Fruit fly (Drosophila melanogaster): ENCODE results near the gene CG3734.

CG3734 gene

DNA sequence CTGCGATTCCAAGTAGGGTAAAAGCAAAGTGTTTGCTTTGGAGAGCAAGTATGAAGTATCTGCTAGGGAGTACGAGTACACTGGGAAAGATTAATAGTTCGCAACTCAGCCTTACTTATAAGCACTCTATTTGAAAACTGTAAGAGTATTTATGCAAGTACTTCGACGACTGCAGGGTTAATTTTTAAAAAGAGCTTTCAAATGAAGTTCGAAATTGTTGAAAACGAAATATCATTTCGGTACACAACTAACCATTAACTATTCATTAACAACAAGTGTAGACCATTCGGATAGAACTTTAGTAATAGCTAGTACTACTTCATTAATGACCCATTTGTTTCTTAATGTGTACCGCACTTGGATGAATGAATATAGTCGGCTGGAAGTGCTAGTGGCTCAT is 4.4 kb upstream of the CG3734 start:
- TF ChIP-seq Ets97D (GFP tag; optimal IDR thresholded peaks at IDR 0.05) = no peak
- peak; percentile 28 for TF ChIP-seq dmrt11E (tag; optimal IDR thresholded peaks at IDR 0.05)
- peak; percentile 6 for TF ChIP-seq Oli (tag; optimal IDR thresholded peaks at IDR 0.05)
- TF ChIP-seq zf30C (GFP tag; optimal IDR thresholded peaks at IDR 0.05) = peak; percentile 15
- peak; percentile 33 for TF ChIP-seq gem (tag; optimal IDR thresholded peaks at IDR 0.05)
- peak; percentile 21 for TF ChIP-seq CG11504 (tag; optimal IDR thresholded peaks at IDR 0.05)
- TF ChIP-seq ranshi (GFP tag; IDR thresholded peaks at IDR 0.05) = no peak
- no peak for TF ChIP-seq NK7.1 (GFP tag; optimal IDR thresholded peaks at IDR 0.05)
- TF ChIP-seq bigmax (GFP tag; optimal IDR thresholded peaks at IDR 0.05) = no peak
- TF ChIP-seq CG11093 (GFP tag; IDR thresholded peaks at IDR 0.05) = no peak
- TF ChIP-seq grau (tag; optimal IDR thresholded peaks at IDR 0.05) = no peak
- TF ChIP-seq CG17361 (GFP tag; IDR thresholded peaks at IDR 0.05) = peak; percentile 40; the same call in 1 of the 3 replicates
- no peak for TF ChIP-seq vfl (GFP tag; optimal IDR thresholded peaks at IDR 0.05)
- peak; percentile 36 for TF ChIP-seq CG18262 (tag; optimal IDR thresholded peaks at IDR 0.05)
- no peak for TF ChIP-seq Xrp1 (GFP tag; IDR thresholded peaks at IDR 0.05)
- TF ChIP-seq eve (GFP tag; optimal IDR thresholded peaks at IDR 0.05) = peak in 1 of 2 experiments; percentile 24
- TF ChIP-seq gsb-n (tag; optimal IDR thresholded peaks at IDR 0.05) = no peak

DNA sequence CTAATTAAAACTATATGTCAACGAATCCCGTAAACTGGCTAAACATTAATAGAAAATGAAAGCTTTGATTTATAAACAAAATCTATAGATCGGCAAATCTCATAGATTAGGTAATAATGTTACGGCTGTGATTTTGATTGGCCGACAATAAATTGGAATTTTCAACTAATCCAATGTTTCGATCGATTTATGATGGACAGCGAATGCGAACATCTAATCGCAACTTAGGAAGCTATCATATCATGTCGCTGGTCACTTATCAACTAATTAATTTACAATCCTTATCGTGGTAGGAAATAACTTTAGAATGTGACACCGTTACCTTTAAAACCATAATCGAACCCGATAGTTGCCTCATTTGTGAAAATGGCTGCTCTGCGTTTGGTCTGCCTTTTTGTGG is 2.3 kb downstream of the CG3734 start, which contains the start of gene CG18493:
TSS of gene CG18493 (plus strand) at position 352 of the 400 bp plus-strand sequence.
- TF ChIP-seq exex (tag; optimal IDR thresholded peaks at IDR 0.05) = peak; percentile 96
- TF ChIP-seq Taf1 (GFP tag; IDR thresholded peaks at IDR 0.05) = no peak
- no peak for TF ChIP-seq hbn (GFP tag; IDR thresholded peaks at IDR 0.05; ENCODE audit: partially characterized antibody)
- TF ChIP-seq pita (GFP tag; optimal IDR thresholded peaks at IDR 0.05) = no peak
- TF ChIP-seq grn (GFP tag; optimal IDR thresholded peaks at IDR 0.05) = peak; percentile 67

DNA sequence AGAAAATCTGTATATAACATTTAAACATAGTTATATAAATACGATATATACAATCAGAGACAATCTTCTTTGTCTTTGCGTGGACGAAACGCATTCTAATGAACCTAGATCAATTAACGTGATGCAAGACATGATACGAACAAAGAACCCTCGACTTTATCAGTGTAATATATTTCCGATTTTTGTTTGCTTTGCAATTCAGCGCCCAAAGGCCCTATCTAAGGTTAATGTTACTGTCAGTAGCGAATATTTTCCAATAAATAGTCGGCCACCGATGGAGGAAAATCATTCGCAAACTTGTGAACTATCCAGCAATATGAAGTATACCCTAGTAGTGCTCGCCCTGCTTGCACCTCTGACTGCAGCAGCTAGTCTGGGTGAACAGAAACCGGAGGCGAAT is 5.4 kb downstream of the CG3734 start, which contains the start of gene CG3739:
TSS of gene CG3739 (plus strand) at position 301 of the 400 bp plus-strand sequence.
- TF ChIP-seq ems (GFP tag; optimal IDR thresholded peaks at IDR 0.05) (no peak), CG4820 (GFP tag; optimal IDR thresholded peaks at IDR 0.05) (no peak), vvl (GFP tag; IDR thresholded peaks at IDR 0.05) (no peak), bowl (GFP tag; IDR thresholded peaks at IDR 0.05) (no peak), jigr1 (GFP tag; IDR thresholded peaks at IDR 0.05) (no peak), CG5245 (GFP tag; optimal IDR thresholded peaks at IDR 0.05) (no peak), CG7928 (GFP tag; optimal IDR thresholded peaks at IDR 0.05) (no peak), CG7372 (GFP tag; IDR thresholded peaks at IDR 0.05) (no peak), Oaz (GFP tag; IDR thresholded peaks at IDR 0.05) (no peak)

DNA sequence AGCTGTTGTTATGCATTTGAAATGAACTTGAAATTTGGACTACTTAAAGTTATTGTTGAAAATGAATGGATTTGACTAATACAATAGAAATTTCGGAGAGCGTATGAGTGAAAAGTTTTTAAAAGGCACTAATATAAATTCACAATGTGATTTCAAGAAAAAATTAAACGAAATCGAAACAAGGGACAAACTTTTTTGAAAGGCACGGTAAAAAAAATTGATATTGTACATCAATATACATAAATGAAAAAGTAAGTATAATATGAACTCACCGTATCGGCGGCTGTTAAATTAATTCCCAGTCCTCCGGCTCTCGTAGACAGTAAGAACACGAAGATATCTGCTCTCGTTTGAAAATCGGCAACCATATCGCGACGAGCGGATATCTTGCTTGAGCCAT is 10.8 kb downstream of the CG3734 start, which contains the start of gene CG31244:
TSS of gene CG31244 (minus strand) at position 101 of the 400 bp plus-strand sequence.
- TF ChIP-seq CG11247 (GFP tag; IDR thresholded peaks at IDR 0.05) (no peak), rib (GFP tag; IDR thresholded peaks at IDR 0.05) (no peak), Blimp-1 (GFP tag; optimal IDR thresholded peaks at IDR 0.05) (no peak), NC2β (GFP tag; optimal IDR thresholded peaks at IDR 0.05) (no peak), tna (GFP tag; IDR thresholded peaks at IDR 0.05; ENCODE audit: partially characterized antibody) (no peak), Dip3 (GFP tag; optimal IDR thresholded peaks at IDR 0.05) (no peak), ewg (GFP tag; optimal IDR thresholded peaks at IDR 0.05) (no peak), CG7987 (GFP tag; optimal IDR thresholded peaks at IDR 0.05) (no peak), CG7556 (GFP tag; optimal IDR thresholded peaks at IDR 0.05) (no peak), pb (GFP tag; optimal IDR thresholded peaks at IDR 0.05) (no peak), CG8089 (GFP tag; optimal IDR thresholded peaks at IDR 0.05) (no peak), CG12659 (GFP tag; optimal IDR thresholded peaks at IDR 0.05) (no peak)
